Fruit fly (Drosophila melanogaster) whole organism, embryonic: ENCODE data around the gene CG46465.

Source experiments
- Asciz ChIP-seq: fragments of 200-800 bp; sonication (Bioruptor generic); optimal IDR thresholded peaks from 2 replicates; lab custom pipeline; 2017; ENCODE audit warnings: missing biosample characterization, mild to moderate bottlenecking, missing genetic modification characterization, missing genetic modification reagents
- Atf-2 ChIP-seq: fragments of 200-800 bp; sonication (Bioruptor generic); optimal IDR thresholded peaks from 2 replicates; lab custom pipeline; 2016; ENCODE audit warnings: missing biosample characterization, missing genetic modification characterization
- CG10209 ChIP-seq: fragments of 200-800 bp; sonication (Bioruptor generic); optimal IDR thresholded peaks from 3 replicates; lab custom pipeline; 2017; ENCODE audit warnings: missing biosample characterization, mild to moderate bottlenecking, missing genetic modification characterization, missing genetic modification reagents
- CG10431 ChIP-seq: fragments of 200-800 bp; sonication (Bioruptor generic); optimal IDR thresholded peaks from 3 replicates; lab custom pipeline; 2018; ENCODE audit warnings: missing biosample characterization, mild to moderate bottlenecking, missing genetic modification characterization
- CG10462 ChIP-seq: fragments of 200-800 bp; sonication (Bioruptor generic); optimal IDR thresholded peaks from 2 replicates; lab custom pipeline; 2016; ENCODE audit warnings: missing biosample characterization, missing genetic modification characterization
- CG10959 ChIP-seq: fragments of 200-800 bp; sonication (Bioruptor generic); IDR thresholded peaks from 2 replicates; pipeline ENCODE4 v1.3.6; 2022; ENCODE audit warnings: missing biosample characterization, missing genetic modification characterization
- CG12155 ChIP-seq: fragments of 200-800 bp; sonication (Bioruptor generic); optimal IDR thresholded peaks from 3 replicates; lab custom pipeline; 2016; ENCODE audit warnings: missing biosample characterization, missing genetic modification characterization
- CG12219 ChIP-seq: fragments of 200-800 bp; sonication (Bioruptor generic); optimal IDR thresholded peaks from 3 replicates; lab custom pipeline; 2018; ENCODE audit warnings: missing biosample characterization, mild to moderate bottlenecking, missing genetic modification characterization
- CG14710 ChIP-seq: fragments of 200-800 bp; sonication (Bioruptor generic); optimal IDR thresholded peaks from 3 replicates; lab custom pipeline; 2019; ENCODE audit warnings: missing biosample characterization, mild to moderate bottlenecking, missing genetic modification characterization, moderate library complexity
- CG17385 ChIP-seq: fragments of 200-800 bp; sonication (Bioruptor generic); optimal IDR thresholded peaks from 3 replicates; lab custom pipeline; 2018; ENCODE audit warnings: missing biosample characterization, mild to moderate bottlenecking, missing genetic modification characterization
- CG2116 ChIP-seq: fragments of 200-800 bp; sonication (Bioruptor generic); optimal IDR thresholded peaks from 3 replicates; lab custom pipeline; 2018; ENCODE audit warnings: missing biosample characterization, mild to moderate bottlenecking, missing genetic modification characterization
- CG30403 ChIP-seq: fragments of 200-800 bp; sonication (Bioruptor generic); optimal IDR thresholded peaks from 3 replicates; lab custom pipeline; 2016; ENCODE audit warnings: missing biosample characterization, missing genetic modification characterization
- CG7271 ChIP-seq: fragments of 200-800 bp; sonication (Bioruptor generic); optimal IDR thresholded peaks from 2 replicates; lab custom pipeline; 2018; ENCODE audit warnings: missing biosample characterization, mild to moderate bottlenecking, missing genetic modification characterization, moderate library complexity
- CG7745 ChIP-seq: fragments of 200-800 bp; sonication (Bioruptor generic); optimal IDR thresholded peaks from 2 replicates; lab custom pipeline; 2018; ENCODE audit warnings: missing biosample characterization, mild to moderate bottlenecking, missing genetic modification characterization, moderate library complexity
- CG7928 ChIP-seq: fragments of 200-800 bp; sonication (Bioruptor generic); optimal IDR thresholded peaks from 2 replicates; lab custom pipeline; 2017; ENCODE audit warnings: missing biosample characterization, mild to moderate bottlenecking, missing genetic modification characterization
- CG7963 ChIP-seq: fragments of 200-800 bp; sonication (Bioruptor generic); IDR thresholded peaks from 3 replicates; pipeline ENCODE4 v1.3.6; 2022; ENCODE audit warnings: missing biosample characterization, missing genetic modification characterization; ENCODE audit not compliant: partially characterized antibody
- CG8089 ChIP-seq: fragments of 200-800 bp; sonication (Bioruptor generic); optimal IDR thresholded peaks from 3 replicates; lab custom pipeline; 2016; ENCODE audit warnings: missing biosample characterization, missing genetic modification characterization
- CG8290 ChIP-seq, 3 experiments: fragments of 200-800 bp; sonication (Bioruptor generic); optimal IDR thresholded peaks; 2 replicates each; lab custom pipeline; 2016 to 2019; ENCODE audit warnings: missing biosample characterization in 3 of 3, missing genetic modification characterization in 3 of 3, mild to moderate bottlenecking in 2 of 3, moderate library complexity in 1 of 3
- CG8924 ChIP-seq: fragments of 200-800 bp; optimal IDR thresholded peaks from 3 replicates; lab custom pipeline; 2019; ENCODE audit warnings: missing biosample characterization, mild to moderate bottlenecking, missing genetic modification characterization, moderate library complexity
- CHES-1-like ChIP-seq: fragments of 200-800 bp; sonication (Bioruptor generic); optimal IDR thresholded peaks from 2 replicates; lab custom pipeline; 2016; ENCODE audit warnings: missing biosample characterization, missing genetic modification characterization
- CoRest ChIP-seq: fragments of 200-800 bp; sonication (Bioruptor generic); optimal IDR thresholded peaks from 3 replicates; lab custom pipeline; 2018; ENCODE audit warnings: missing biosample characterization, mild to moderate bottlenecking, missing genetic modification characterization, moderate library complexity
- Dfd ChIP-seq, 2 experiments: fragments of >200 bp; optimal IDR thresholded peaks; 2 replicates each; lab custom pipeline; 2017; ENCODE audit warnings: missing biosample characterization in 2 of 2, missing genetic modification characterization in 2 of 2
- Elba2 ChIP-seq: fragments of 200-800 bp; sonication (Bioruptor generic); optimal IDR thresholded peaks from 3 replicates; lab custom pipeline; 2016; ENCODE audit warnings: missing biosample characterization, missing genetic modification characterization
- GATAe ChIP-seq: fragments of 200-800 bp; sonication (Bioruptor generic); conservative IDR thresholded peaks from 2 replicates; pipeline ENCODE4 v1.3.6; 2022; ENCODE audit warnings: missing biosample characterization, missing genetic modification characterization
- HLH3B ChIP-seq: fragments of 200-800 bp; sonication (Bioruptor generic); IDR thresholded peaks from 2 replicates; pipeline ENCODE4 v1.3.6; 2022; ENCODE audit warnings: missing biosample characterization, missing genetic modification characterization
- MESR4 ChIP-seq: fragments of 200-800 bp; sonication (Bioruptor generic); optimal IDR thresholded peaks from 2 replicates; lab custom pipeline; 2018; ENCODE audit warnings: missing biosample characterization, mild to moderate bottlenecking, missing genetic modification characterization, moderate library complexity
- Nf-YC ChIP-seq: fragments of 200-800 bp; optimal IDR thresholded peaks from 3 replicates; lab custom pipeline; 2019; ENCODE audit warnings: missing biosample characterization, mild to moderate bottlenecking, missing genetic modification characterization, moderate library complexity
- amos ChIP-seq: fragments of 200-800 bp; sonication (Bioruptor generic); IDR thresholded peaks from 2 replicates; pipeline ENCODE4 v1.3.6; 2022; ENCODE audit warnings: missing biosample characterization, missing genetic modification characterization; ENCODE audit not compliant: partially characterized antibody
- ato ChIP-seq: fragments of 200-800 bp; sonication (Bioruptor generic); IDR thresholded peaks from 2 replicates; pipeline ENCODE4 v1.3.6; 2022; ENCODE audit warnings: missing biosample characterization, missing genetic modification characterization; ENCODE audit not compliant: partially characterized antibody
- dan ChIP-seq: fragments of 200-800 bp; sonication (Bioruptor generic); IDR thresholded peaks from 2 replicates; pipeline ENCODE4 v1.3.6; 2022; ENCODE audit warnings: missing biosample characterization, missing genetic modification characterization
- disco-r ChIP-seq: fragments of 200-800 bp; sonication (Bioruptor generic); optimal IDR thresholded peaks from 2 replicates; lab custom pipeline; 2016; ENCODE audit warnings: missing biosample characterization, missing genetic modification characterization
- hb ChIP-seq: fragments of 200-800 bp; sonication (Bioruptor generic); IDR thresholded peaks from 3 replicates; pipeline ENCODE4 v1.3.6; 2022; ENCODE audit warnings: missing biosample characterization, missing genetic modification characterization; ENCODE audit not compliant: partially characterized antibody
- ind ChIP-seq: fragments of 200-800 bp; sonication (Bioruptor generic); optimal IDR thresholded peaks from 3 replicates; lab custom pipeline; 2016; ENCODE audit warnings: missing biosample characterization, missing genetic modification characterization
- lbe ChIP-seq: fragments of 200-800 bp; sonication (Bioruptor generic); optimal IDR thresholded peaks from 2 replicates; lab custom pipeline; 2016; ENCODE audit warnings: missing biosample characterization, mild to moderate bottlenecking, missing genetic modification characterization
- maf-S ChIP-seq: fragments of 200-800 bp; sonication (Bioruptor generic); optimal IDR thresholded peaks from 2 replicates; lab custom pipeline; 2016; ENCODE audit warnings: missing biosample characterization, missing genetic modification characterization
- peb ChIP-seq: fragments of 200-800 bp; sonication (Bioruptor generic); IDR thresholded peaks from 2 replicates; pipeline ENCODE4 v1.3.6; 2022; ENCODE audit warnings: missing biosample characterization, missing genetic modification characterization
- pfk ChIP-seq: fragments of 200-800 bp; sonication (Bioruptor generic); optimal IDR thresholded peaks from 2 replicates; lab custom pipeline; 2018; ENCODE audit warnings: missing biosample characterization, mild to moderate bottlenecking, missing genetic modification characterization, moderate library complexity
- pho ChIP-seq: fragments of 200-800 bp; sonication (Bioruptor generic); optimal IDR thresholded peaks from 2 replicates; lab custom pipeline; 2016; ENCODE audit warnings: missing biosample characterization, missing genetic modification characterization
- pnt ChIP-seq: fragments of 200-800 bp; sonication (Bioruptor generic); optimal IDR thresholded peaks from 3 replicates; lab custom pipeline; 2016; ENCODE audit warnings: missing biosample characterization, missing genetic modification characterization
- ranshi ChIP-seq: fragments of 200-800 bp; sonication (Bioruptor generic); IDR thresholded peaks from 2 replicates; pipeline ENCODE4 v1.3.6; 2022; ENCODE audit warnings: missing biosample characterization, missing genetic modification characterization
- repo ChIP-seq: fragments of 200-800 bp; sonication (Bioruptor generic); optimal IDR thresholded peaks from 2 replicates; lab custom pipeline; 2016; ENCODE audit warnings: missing biosample characterization, missing genetic modification characterization
- rib ChIP-seq: fragments of 200-800 bp; sonication (Bioruptor generic); IDR thresholded peaks from 2 replicates; pipeline ENCODE4 v1.3.6; 2022; ENCODE audit warnings: missing biosample characterization, missing genetic modification characterization
- ro ChIP-seq: fragments of 200-800 bp; sonication (Bioruptor generic); IDR thresholded peaks from 2 replicates; pipeline ENCODE4 v1.3.6; 2022; ENCODE audit warnings: missing biosample characterization, missing genetic modification characterization
- sens ChIP-seq: fragments of 200-800 bp; sonication (Bioruptor generic); peaks from one replicate; lab custom pipeline; 2016; ENCODE audit warnings: missing biosample characterization, missing genetic modification characterization
- sisA ChIP-seq: fragments of 200-800 bp; sonication (Bioruptor generic); IDR thresholded peaks from 2 replicates; pipeline ENCODE4 v1.3.6; 2022; ENCODE audit warnings: missing biosample characterization, missing genetic modification characterization
- slp2 ChIP-seq: fragments of 200-800 bp; sonication (Bioruptor generic); optimal IDR thresholded peaks from 2 replicates; lab custom pipeline; 2016; ENCODE audit warnings: missing biosample characterization, missing genetic modification characterization
- stwl ChIP-seq: fragments of 200-800 bp; sonication (Bioruptor generic); optimal IDR thresholded peaks from 3 replicates; lab custom pipeline; 2018; ENCODE audit warnings: missing biosample characterization, mild to moderate bottlenecking, missing genetic modification characterization, moderate library complexity
- vfl ChIP-seq: fragments of 200-800 bp; sonication (Bioruptor generic); optimal IDR thresholded peaks from 2 replicates; lab custom pipeline; 2016; ENCODE audit warnings: missing biosample characterization, missing genetic modification characterization
- wdn ChIP-seq: fragments of 200-800 bp; sonication (Bioruptor generic); IDR thresholded peaks from 2 replicates; pipeline ENCODE4 v1.3.6; 2022; ENCODE audit warnings: missing biosample characterization, missing genetic modification characterization

CG46465 gene

dm6 chr2L:18968370-18969105 lies 23.8 kb upstream of the CG46465 start, which contains the start of the genes Nak and Tango6 (continued):
- TF ChIP-seq CG8089 (GFP tag; lab: Kevin White, UChicago) = no peak
- no peak for TF ChIP-seq sisA (GFP tag; lab: Robert Waterston, UW)
- peak; percentile 32 for TF ChIP-seq pho (GFP tag; lab: Kevin White, UChicago)
- TF ChIP-seq pfk = no peak
- TF ChIP-seq CG8924 (tag; lab: Kevin White, UChicago) = peak; percentile 44
- TF ChIP-seq CG7271 (tag; lab: Kevin White, UChicago) = peak; percentile 43
- TF ChIP-seq disco-r (GFP tag; lab: Kevin White, UChicago) = peak; percentile 23
- TF ChIP-seq Dfd (GFP tag; optimal IDR thresholded peaks at IDR 0.05; lab: Kevin White, UChicago) = no peak
- peak; percentile 88 for TF ChIP-seq MESR4 (GFP tag; lab: Kevin White, UChicago)
- TF ChIP-seq ato (GFP tag; lab: Robert Waterston, UW) = peak; percentile 62; the same call in 1 of the 2 replicates
- no peak for TF ChIP-seq CG12219 (GFP tag; lab: Kevin White, UChicago)
- no peak for TF ChIP-seq slp2 (GFP tag; lab: Kevin White, UChicago)
- no peak for TF ChIP-seq ro (GFP tag; lab: Robert Waterston, UW)
- TF ChIP-seq rib (GFP tag; lab: Robert Waterston, UW) = peak; percentile 82
- peak; percentile 40 for TF ChIP-seq Nf-YC (tag; lab: Kevin White, UChicago)
- TF ChIP-seq CG10959 (GFP tag; lab: Robert Waterston, UW) = no peak
- peak; percentile 76 for TF ChIP-seq CG7963 (GFP tag; lab: Robert Waterston, UW)
- TF ChIP-seq CG7928 = no peak
- TF ChIP-seq repo (GFP tag; lab: Kevin White, UChicago) = no peak
- peak; percentile 27 for TF ChIP-seq CG12155
- TF ChIP-seq CG10431 (GFP tag; lab: Kevin White, UChicago) = peak; percentile 29
- no peak for TF ChIP-seq CG10209
- peak; percentile 81 for TF ChIP-seq stwl
- peak; percentile 0 for TF ChIP-seq maf-S (GFP tag; lab: Kevin White, UChicago)
- no peak for TF ChIP-seq peb (GFP tag; lab: Robert Waterston, UW)
- peak; percentile 44 for TF ChIP-seq Atf-2 (GFP tag; lab: Kevin White, UChicago)
- TF ChIP-seq CG14710 (tag; lab: Kevin White, UChicago) = peak; percentile 80
- no peak for TF ChIP-seq CG7745 (tag; lab: Kevin White, UChicago)
- TF ChIP-seq CG10462 (GFP tag; lab: Kevin White, UChicago) = no peak
- no peak for TF ChIP-seq Asciz (GFP tag; lab: Kevin White, UChicago)
- no peak for TF ChIP-seq HLH3B (GFP tag; lab: Robert Waterston, UW)
- TF ChIP-seq ind (GFP tag; lab: Kevin White, UChicago) = peak; percentile 19
- TF ChIP-seq Elba2 (GFP tag; lab: Kevin White, UChicago) = no peak
- TF ChIP-seq lbe (GFP tag; lab: Kevin White, UChicago) = peak; percentile 35
- peak; percentile 85 for TF ChIP-seq amos (GFP tag; lab: Robert Waterston, UW)
- TF ChIP-seq sens (GFP tag; lab: Kevin White, UChicago) = peak; percentile 89
- peak; percentile 50; the same call in 1 of the 2 replicates for TF ChIP-seq GATAe
- TF ChIP-seq dan (GFP tag; lab: Robert Waterston, UW) = no peak
- TF ChIP-seq hb (GFP tag; lab: Robert Waterston, UW) = peak; percentile 92
- TF ChIP-seq CG2116 (GFP tag; lab: Kevin White, UChicago) = peak; percentile 95
- peak; percentile 46 for TF ChIP-seq CG30403 (GFP tag; lab: Kevin White, UChicago)
- peak; percentile 48 for TF ChIP-seq CHES-1-like (GFP tag; lab: Kevin White, UChicago)
- TF ChIP-seq ranshi (GFP tag; lab: Robert Waterston, UW) = no peak
- no peak for TF ChIP-seq vfl (GFP tag; lab: Kevin White, UChicago)
- peak; percentile 0 for TF ChIP-seq pnt (GFP tag; lab: Kevin White, UChicago)
- no peak for TF ChIP-seq CG17385
- peak; percentile 24 for TF ChIP-seq CG8290 (GFP tag; optimal IDR thresholded peaks at IDR 0.05; lab: Kevin White, UChicago)
- peak; percentile 14 to 51 for TF ChIP-seq CG8290 (tag; optimal IDR thresholded peaks at IDR 0.05; lab: Kevin White, UChicago)
- peak; percentile 65 for TF ChIP-seq CoRest (tag; lab: Kevin White, UChicago)
- TF ChIP-seq wdn (GFP tag; lab: Robert Waterston, UW) = no peak
